Fruit fly (Drosophila melanogaster) whole organism, embryonic: ENCODE results near the gene Syx18.

Source experiments
- Atf-2 ChIP-seq: fragments of 200-800 bp; sonication (Bioruptor generic); optimal IDR thresholded peaks from 2 replicates; lab custom pipeline; 2016; ENCODE audit warnings: missing biosample characterization, missing genetic modification characterization
- CG10274 ChIP-seq: fragments of 200-800 bp; sonication (Bioruptor generic); optimal IDR thresholded peaks from 3 replicates; lab custom pipeline; 2017; ENCODE audit warnings: missing biosample characterization, mild to moderate bottlenecking, missing genetic modification characterization
- CG10979 ChIP-seq: fragments of 200-800 bp; sonication (Bioruptor generic); optimal IDR thresholded peaks from 2 replicates; lab custom pipeline; 2018; ENCODE audit warnings: missing biosample characterization, mild to moderate bottlenecking, missing genetic modification characterization, moderate library complexity
- CG12155 ChIP-seq: fragments of 200-800 bp; sonication (Bioruptor generic); optimal IDR thresholded peaks from 3 replicates; lab custom pipeline; 2016; ENCODE audit warnings: missing biosample characterization, missing genetic modification characterization
- CG13296 ChIP-seq: fragments of 200-800 bp; sonication (Bioruptor generic); optimal IDR thresholded peaks from 3 replicates; lab custom pipeline; 2018; ENCODE audit warnings: missing biosample characterization, mild to moderate bottlenecking, missing genetic modification characterization
- CG15011 ChIP-seq: fragments of 200-800 bp; sonication (Bioruptor generic); optimal IDR thresholded peaks from 3 replicates; lab custom pipeline; 2018; ENCODE audit warnings: missing biosample characterization, mild to moderate bottlenecking, missing genetic modification characterization
- CG17328 ChIP-seq: fragments of 200-800 bp; sonication (Bioruptor generic); IDR thresholded peaks from 2 replicates; pipeline ENCODE4 v1.3.6; 2022; ENCODE audit warnings: missing biosample characterization, missing genetic modification characterization
- CG2129 ChIP-seq: fragments of 200-800 bp; sonication (Bioruptor generic); IDR thresholded peaks from 2 replicates; pipeline ENCODE4 v1.3.6; 2022; ENCODE audit warnings: missing biosample characterization, missing genetic modification characterization; ENCODE audit not compliant: partially characterized antibody
- CG30431 ChIP-seq: fragments of 200-800 bp; sonication (Bioruptor generic); optimal IDR thresholded peaks from 2 replicates; lab custom pipeline; 2017; ENCODE audit warnings: missing biosample characterization, missing genetic modification characterization
- CG3407 ChIP-seq: fragments of 200-800 bp; sonication (Bioruptor generic); optimal IDR thresholded peaks from 2 replicates; lab custom pipeline; 2018; ENCODE audit warnings: missing biosample characterization, mild to moderate bottlenecking, missing genetic modification characterization
- CG42726 ChIP-seq: fragments of 200-800 bp; sonication (Bioruptor generic); IDR thresholded peaks from 2 replicates; pipeline ENCODE4 v1.3.6; 2022; ENCODE audit warnings: missing biosample characterization, missing genetic modification characterization; ENCODE audit not compliant: partially characterized antibody
- CG4820 ChIP-seq: fragments of 200-800 bp; sonication (Bioruptor generic); optimal IDR thresholded peaks from 3 replicates; lab custom pipeline; 2016; ENCODE audit warnings: missing biosample characterization, missing genetic modification characterization
- CG7372 ChIP-seq: fragments of 200-800 bp; sonication (Bioruptor generic); IDR thresholded peaks from 2 replicates; pipeline ENCODE4 v1.3.6; 2022; ENCODE audit warnings: missing biosample characterization, missing genetic modification characterization
- CG7556 ChIP-seq: fragments of 200-800 bp; sonication (Bioruptor generic); optimal IDR thresholded peaks from 2 replicates; lab custom pipeline; 2017; ENCODE audit warnings: missing biosample characterization, mild to moderate bottlenecking, missing genetic modification characterization
- CG7745 ChIP-seq: fragments of 200-800 bp; sonication (Bioruptor generic); optimal IDR thresholded peaks from 2 replicates; lab custom pipeline; 2018; ENCODE audit warnings: missing biosample characterization, mild to moderate bottlenecking, missing genetic modification characterization, moderate library complexity
- CG9797 ChIP-seq: fragments of 200-800 bp; sonication (Bioruptor generic); optimal IDR thresholded peaks from 3 replicates; lab custom pipeline; 2018; ENCODE audit warnings: missing biosample characterization, mild to moderate bottlenecking, missing genetic modification characterization
- CG9876 ChIP-seq: fragments of 200-800 bp; sonication (Bioruptor generic); optimal IDR thresholded peaks from 2 replicates; lab custom pipeline; 2016; ENCODE audit warnings: missing biosample characterization, missing genetic modification characterization
- D ChIP-seq, 2 experiments: fragments of 200-800 bp in 1 of 2; fragments of >200 bp in 1 of 2; sonication (Bioruptor generic) in 1 of 2; optimal IDR thresholded peaks; 2 replicates in 1 of 2; 3 replicates in 1 of 2; lab custom pipeline; 2017; ENCODE audit warnings: mild to moderate bottlenecking in 1 of 2, missing biosample characterization in 1 of 2, missing genetic modification characterization in 1 of 2, missing genetic modification reagents in 1 of 2
- Deaf1 ChIP-seq: fragments of 200-800 bp; optimal IDR thresholded peaks from 3 replicates; lab custom pipeline; 2019; ENCODE audit warnings: missing biosample characterization, mild to moderate bottlenecking, missing genetic modification characterization, moderate library complexity
- E2f1 ChIP-seq: fragments of 200-800 bp; sonication (Bioruptor generic); IDR thresholded peaks from 2 replicates; pipeline ENCODE4 v1.3.6; 2022; ENCODE audit warnings: missing biosample characterization, missing genetic modification characterization
- E2f2 ChIP-seq: fragments of 200-800 bp; sonication (Bioruptor generic); IDR thresholded peaks from 2 replicates; pipeline ENCODE4 v1.3.6; 2022; ENCODE audit warnings: missing biosample characterization, missing genetic modification characterization
- Elba2 ChIP-seq: fragments of 200-800 bp; sonication (Bioruptor generic); optimal IDR thresholded peaks from 3 replicates; lab custom pipeline; 2016; ENCODE audit warnings: missing biosample characterization, missing genetic modification characterization
- Ets97D ChIP-seq: fragments of 200-800 bp; sonication (Bioruptor generic); optimal IDR thresholded peaks from 3 replicates; lab custom pipeline; 2016; ENCODE audit warnings: missing biosample characterization, missing genetic modification characterization
- Gsc ChIP-seq: fragments of 200-800 bp; sonication (Bioruptor generic); IDR thresholded peaks from 2 replicates; pipeline ENCODE4 v1.3.6; 2022; ENCODE audit warnings: missing biosample characterization, missing genetic modification characterization
- H2.0 ChIP-seq: fragments of 200-800 bp; sonication (Bioruptor generic); IDR thresholded peaks from 2 replicates; pipeline ENCODE4 v1.3.6; 2022; ENCODE audit warnings: missing biosample characterization, missing genetic modification characterization
- HmgZ ChIP-seq: fragments of 200-800 bp; sonication (Bioruptor generic); optimal IDR thresholded peaks from 2 replicates; lab custom pipeline; 2018; ENCODE audit warnings: missing biosample characterization, mild to moderate bottlenecking, missing genetic modification characterization
- Hr39 ChIP-seq: fragments of >200 bp; optimal IDR thresholded peaks from 2 replicates; lab custom pipeline; 2017
- MBD-R2 ChIP-seq: fragments of 200-800 bp; sonication (Bioruptor generic); IDR thresholded peaks from 2 replicates; pipeline ENCODE4 v1.3.6; 2022; ENCODE audit warnings: missing biosample characterization, missing genetic modification characterization
- MTF-1 ChIP-seq: fragments of 200-800 bp; sonication (Bioruptor generic); optimal IDR thresholded peaks from 2 replicates; lab custom pipeline; 2018; ENCODE audit warnings: missing biosample characterization, mild to moderate bottlenecking, missing genetic modification characterization, borderline replicate concordance
- Meics ChIP-seq: fragments of 200-800 bp; sonication (Bioruptor generic); optimal IDR thresholded peaks from 2 replicates; lab custom pipeline; 2017; ENCODE audit warnings: missing biosample characterization, mild to moderate bottlenecking, missing genetic modification characterization
- NK7.1 ChIP-seq: fragments of 200-800 bp; sonication (Bioruptor generic); optimal IDR thresholded peaks from 3 replicates; lab custom pipeline; 2016; ENCODE audit warnings: missing biosample characterization, missing genetic modification characterization
- Six4 ChIP-seq: fragments of 200-800 bp; sonication (Bioruptor generic); optimal IDR thresholded peaks from 2 replicates; lab custom pipeline; 2016; ENCODE audit warnings: missing biosample characterization, missing genetic modification characterization
- Trl ChIP-seq, 3 experiments: fragments of >200 bp in 2 of 3; fragments of 200-800 bp in 1 of 3; sonication (Bioruptor generic) in 1 of 3; optimal IDR thresholded peaks; 2 replicates in 1 of 3; 3 replicates in 2 of 3; lab custom pipeline; 2016 to 2017; ENCODE audit warnings: missing biosample characterization in 1 of 3, missing genetic modification characterization in 1 of 3
- btn ChIP-seq: fragments of 200-800 bp; sonication (Bioruptor generic); optimal IDR thresholded peaks from 2 replicates; lab custom pipeline; 2016; ENCODE audit warnings: missing biosample characterization, missing genetic modification characterization
- dimm ChIP-seq: fragments of 200-800 bp; sonication (Bioruptor generic); IDR thresholded peaks from 2 replicates; pipeline ENCODE4 v1.3.6; 2022; ENCODE audit warnings: missing biosample characterization, missing genetic modification characterization
- ems ChIP-seq: fragments of 200-800 bp; sonication (Bioruptor generic); optimal IDR thresholded peaks from 3 replicates; lab custom pipeline; 2016; ENCODE audit warnings: missing biosample characterization, missing genetic modification characterization
- esg ChIP-seq: fragments of 200-800 bp; sonication (Bioruptor generic); conservative IDR thresholded peaks from 2 replicates; pipeline ENCODE4 v1.3.6; 2022; ENCODE audit warnings: missing biosample characterization, missing genetic modification characterization
- fu2 ChIP-seq: fragments of 200-800 bp; sonication (Bioruptor generic); optimal IDR thresholded peaks from 2 replicates; lab custom pipeline; 2016; ENCODE audit warnings: missing biosample characterization, missing genetic modification characterization
- lola ChIP-seq, 3 experiments: fragments of >200 bp in 2 of 3; fragments of 200-800 bp in 1 of 3; sonication (Bioruptor generic) in 1 of 3; optimal IDR thresholded peaks; 2 replicates each; lab custom pipeline; 2017 to 2019; ENCODE audit warnings: missing biosample characterization in 3 of 3, missing genetic modification characterization in 3 of 3, mild to moderate bottlenecking in 1 of 3, moderate library complexity in 1 of 3
- nmo ChIP-seq: fragments of 200-800 bp; sonication (Bioruptor generic); optimal IDR thresholded peaks from 2 replicates; lab custom pipeline; 2018; ENCODE audit warnings: missing biosample characterization, mild to moderate bottlenecking, missing genetic modification characterization, moderate library complexity
- pnt ChIP-seq: fragments of 200-800 bp; sonication (Bioruptor generic); optimal IDR thresholded peaks from 3 replicates; lab custom pipeline; 2016; ENCODE audit warnings: missing biosample characterization, missing genetic modification characterization
- sc ChIP-seq, 3 experiments: fragments of >200 bp in 2 of 3; fragments of 200-800 bp in 1 of 3; sonication (Bioruptor generic) in 1 of 3; optimal IDR thresholded peaks; 2 replicates in 2 of 3; 3 replicates in 1 of 3; lab custom pipeline; 2017; ENCODE audit warnings: mild to moderate bottlenecking in 1 of 3, missing biosample characterization in 1 of 3, missing genetic modification characterization in 1 of 3, missing genetic modification reagents in 1 of 3
- sd ChIP-seq: fragments of 200-800 bp; sonication (Bioruptor generic); optimal IDR thresholded peaks from 3 replicates; lab custom pipeline; 2018; ENCODE audit warnings: missing biosample characterization, mild to moderate bottlenecking, missing genetic modification characterization, moderate library complexity
- sisA ChIP-seq: fragments of 200-800 bp; sonication (Bioruptor generic); IDR thresholded peaks from 2 replicates; pipeline ENCODE4 v1.3.6; 2022; ENCODE audit warnings: missing biosample characterization, missing genetic modification characterization
- sug ChIP-seq: fragments of 200-800 bp; optimal IDR thresholded peaks from 2 replicates; lab custom pipeline; 2019; ENCODE audit warnings: missing biosample characterization, mild to moderate bottlenecking, missing genetic modification characterization, moderate library complexity
- tio ChIP-seq: fragments of 200-800 bp; sonication (Bioruptor generic); optimal IDR thresholded peaks from 2 replicates; lab custom pipeline; 2017; ENCODE audit warnings: missing biosample characterization, missing genetic modification characterization, inconsistent platforms
- trem ChIP-seq: fragments of 200-800 bp; optimal IDR thresholded peaks from 3 replicates; lab custom pipeline; 2019; ENCODE audit warnings: missing biosample characterization, mild to moderate bottlenecking, missing genetic modification characterization, moderate library complexity
- unc-4 ChIP-seq: fragments of 200-800 bp; sonication (Bioruptor generic); IDR thresholded peaks from 2 replicates; pipeline ENCODE4 v1.3.6; 2022; ENCODE audit warnings: missing biosample characterization, missing genetic modification characterization; ENCODE audit not compliant: partially characterized antibody
- wor ChIP-seq: fragments of 200-800 bp; sonication (Bioruptor generic); IDR thresholded peaks from 2 replicates; pipeline ENCODE4 v1.3.6; 2022; ENCODE audit warnings: missing biosample characterization, missing genetic modification characterization

The Syx18 gene

DNA sequence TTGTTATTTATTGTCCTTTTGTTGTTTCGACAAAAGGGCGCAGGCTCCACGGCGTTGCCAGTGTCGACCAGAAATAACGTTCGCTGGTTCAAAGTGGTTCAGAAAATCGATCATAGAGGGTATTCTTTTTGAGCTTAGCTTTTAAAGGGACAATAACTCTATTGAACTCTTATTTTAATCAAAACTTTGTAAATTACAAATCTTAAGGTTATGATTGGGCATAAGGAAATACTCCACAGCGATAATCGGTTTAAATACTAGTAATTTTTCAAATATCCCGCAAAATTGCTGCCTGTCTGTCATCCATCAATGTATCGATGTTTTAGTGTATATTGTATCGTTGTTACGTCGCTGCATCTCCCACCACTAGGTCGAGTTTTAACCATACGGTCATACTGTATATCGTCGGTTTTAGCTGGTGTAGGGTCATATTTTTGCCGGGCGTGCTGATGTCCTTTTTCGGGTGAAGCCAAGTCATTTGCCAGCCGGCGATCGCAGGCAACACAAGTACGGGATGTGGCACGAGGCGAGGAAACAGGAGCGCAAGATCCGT is 29.5 kb upstream of the Syx18 start, which contains the start of the genes CG31125 and CG6695 (continued):
- no peak for TF ChIP-seq CG30431 (GFP tag; lab: Kevin White, UChicago)
- TF ChIP-seq CG9797 (GFP tag; lab: Kevin White, UChicago), result peak; percentile 93
- TF ChIP-seq NK7.1 (GFP tag; lab: Kevin White, UChicago), result peak; percentile 51
- TF ChIP-seq E2f1 (GFP tag; lab: Robert Waterston, UW), result no peak
- TF ChIP-seq Gsc (GFP tag; lab: Robert Waterston, UW), result no peak
- no peak for TF ChIP-seq CG3407 (GFP tag; lab: Kevin White, UChicago)
- no peak for TF ChIP-seq CG10274 (GFP tag; lab: Kevin White, UChicago)
- no peak for TF ChIP-seq CG7372 (GFP tag; lab: Robert Waterston, UW)
- peak; percentile 80 for TF ChIP-seq nmo (GFP tag; lab: Kevin White, UChicago)
- no peak for TF ChIP-seq Hr39 (lab: Kevin White, UChicago)
- TF ChIP-seq CG12155, result peak; percentile 74
- TF ChIP-seq esg, result peak; percentile 33; the same call in 1 of the 2 replicates
- peak; percentile 62 for TF ChIP-seq Atf-2 (GFP tag; lab: Kevin White, UChicago)
- TF ChIP-seq CG4820, result no peak
- peak; percentile 55 for TF ChIP-seq pnt (GFP tag; lab: Kevin White, UChicago)
- TF ChIP-seq CG42726, result 0 out of 2 replicates have a peak, but pooled peaks have one; percentile 38
- TF ChIP-seq sug, result no peak
- peak; percentile 34 for TF ChIP-seq CG7556
- peak; percentile 86 for TF ChIP-seq unc-4 (GFP tag; lab: Robert Waterston, UW)
- peak; percentile 82 for TF ChIP-seq Ets97D (GFP tag; lab: Kevin White, UChicago)
- TF ChIP-seq HmgZ (tag; lab: Kevin White, UChicago), result peak; percentile 65
- TF ChIP-seq Deaf1 (tag; lab: Kevin White, UChicago), result no peak
- TF ChIP-seq CG17328, result peak; percentile 11; the same call in 1 of the 2 replicates
- TF ChIP-seq H2.0 (GFP tag; lab: Robert Waterston, UW), result peak; percentile 20; the same call in 1 of the 2 replicates
- no peak for TF ChIP-seq sd (tag; lab: Kevin White, UChicago)
- TF ChIP-seq CG13296 (GFP tag; lab: Kevin White, UChicago), result no peak
- peak; percentile 27 for TF ChIP-seq Six4 (GFP tag; lab: Kevin White, UChicago)
- no peak for TF ChIP-seq dimm (GFP tag; lab: Robert Waterston, UW)
- TF ChIP-seq fu2, result peak; percentile 67
- no peak for TF ChIP-seq CG15011 (GFP tag; lab: Kevin White, UChicago)
- TF ChIP-seq Trl (optimal IDR thresholded peaks at IDR 0.05; lab: Kevin White, UChicago), result no peak
- peak; percentile 67 for TF ChIP-seq Trl (GFP tag; optimal IDR thresholded peaks at IDR 0.05; lab: Kevin White, UChicago)
- TF ChIP-seq sc (optimal IDR thresholded peaks at IDR 0.05; lab: Kevin White, UChicago), result no peak
- no peak for TF ChIP-seq sc (GFP tag; optimal IDR thresholded peaks at IDR 0.05; lab: Kevin White, UChicago)
- TF ChIP-seq MTF-1 (GFP tag; lab: Kevin White, UChicago), result no peak
- no peak for TF ChIP-seq Meics
- TF ChIP-seq tio (GFP tag; lab: Kevin White, UChicago), result no peak
- TF ChIP-seq wor, result no peak
- TF ChIP-seq D (optimal IDR thresholded peaks at IDR 0.05; lab: Kevin White, UChicago), result no peak
- TF ChIP-seq D (GFP tag; optimal IDR thresholded peaks at IDR 0.05; lab: Kevin White, UChicago), result no peak
- no peak for TF ChIP-seq CG7745 (tag; lab: Kevin White, UChicago)
- peak; percentile 28 for TF ChIP-seq Elba2 (GFP tag; lab: Kevin White, UChicago)
- no peak for TF ChIP-seq CG10979
- no peak for TF ChIP-seq CG9876
- peak in 1 of 3 experiments; percentile 44 for TF ChIP-seq lola (GFP tag; optimal IDR thresholded peaks at IDR 0.05; lab: Kevin White, UChicago)
- TF ChIP-seq btn (GFP tag; lab: Kevin White, UChicago), result no peak
- peak; percentile 60 for TF ChIP-seq ems
- TF ChIP-seq MBD-R2 (GFP tag; lab: Robert Waterston, UW), result peak; percentile 80
- peak; percentile 55; the same call in 1 of the 2 replicates for TF ChIP-seq CG2129
- TF ChIP-seq trem (tag; lab: Kevin White, UChicago), result peak; percentile 73
- TF ChIP-seq E2f2 (GFP tag; lab: Robert Waterston, UW), result peak; percentile 92
- TF ChIP-seq sisA (GFP tag; lab: Robert Waterston, UW), result peak; percentile 22; the same call in 1 of the 2 replicates
